Fruit fly (Drosophila melanogaster): ENCODE measurements around the gene CG34382.

The CG34382 gene

dm6 chr3L:9878685-9879084, at the start of gene CG34382:
CG34382 (plus strand) TSS chr3L:9878985.
- TF ChIP-seq CG11294 (GFP tag; IDR thresholded peaks at IDR 0.05), result no peak
- no peak for TF ChIP-seq Smox (GFP tag; optimal IDR thresholded peaks at IDR 0.05)
- no peak for TF ChIP-seq Sox14 (GFP tag; optimal IDR thresholded peaks at IDR 0.05)
- TF ChIP-seq Hr38 (GFP tag; optimal IDR thresholded peaks at IDR 0.05), result no peak

dm6 chr3L:9829154-9829553, 49.6 kb upstream of the CG34382 start:
- TF ChIP-seq CG6854 (GFP tag; optimal IDR thresholded peaks at IDR 0.05), result no peak
- no peak for TF ChIP-seq CG6808 (GFP tag; optimal IDR thresholded peaks at IDR 0.05)
- no peak for TF ChIP-seq CG6792 (GFP tag; optimal IDR thresholded peaks at IDR 0.05)
- TF ChIP-seq CG7368 (GFP tag; optimal IDR thresholded peaks at IDR 0.05), result no peak
- TF ChIP-seq Smox (GFP tag; optimal IDR thresholded peaks at IDR 0.05), result no peak
- TF ChIP-seq Lpt (GFP tag; optimal IDR thresholded peaks at IDR 0.05), result no peak

dm6 chr3L:9829639-9830341, 49.0 kb upstream of the CG34382 start:
- TF ChIP-seq CG8319 (GFP tag; optimal IDR thresholded peaks at IDR 0.05), result no peak
- no peak for TF ChIP-seq net (GFP tag; optimal IDR thresholded peaks at IDR 0.05)
- TF ChIP-seq topi (GFP tag; optimal IDR thresholded peaks at IDR 0.05), result no peak
- TF ChIP-seq salr (GFP tag; optimal IDR thresholded peaks at IDR 0.05), result no peak
- TF ChIP-seq Smox (GFP tag; optimal IDR thresholded peaks at IDR 0.05), result no peak
- TF ChIP-seq CG10631 (GFP tag; optimal IDR thresholded peaks at IDR 0.05), result no peak
- TF ChIP-seq CG32006 (GFP tag; optimal IDR thresholded peaks at IDR 0.05), result no peak
- TF ChIP-seq Blimp-1 (GFP tag; optimal IDR thresholded peaks at IDR 0.05), result no peak
- no peak for TF ChIP-seq CG11294 (GFP tag; IDR thresholded peaks at IDR 0.05)
- no peak for TF ChIP-seq CG6854 (GFP tag; optimal IDR thresholded peaks at IDR 0.05)
- TF ChIP-seq fd59A (GFP tag; optimal IDR thresholded peaks at IDR 0.05), result no peak
- TF ChIP-seq CG8632 (GFP tag; optimal IDR thresholded peaks at IDR 0.05), result no peak
- no peak for TF ChIP-seq CG15336 (GFP tag; IDR thresholded peaks at IDR 0.05)
- TF ChIP-seq Sox15 (GFP tag; optimal IDR thresholded peaks at IDR 0.05), result no peak
- TF ChIP-seq Eip75B (GFP tag; optimal IDR thresholded peaks at IDR 0.05), result no peak
- TF ChIP-seq fd85E (GFP tag; optimal IDR thresholded peaks at IDR 0.05), result no peak
- no peak for TF ChIP-seq CG7368 (GFP tag; optimal IDR thresholded peaks at IDR 0.05)

- TF ChIP-seq vri (GFP tag; optimal IDR thresholded peaks at IDR 0.05) (no peak), dsx (GFP tag; optimal IDR thresholded peaks at IDR 0.05; ENCODE audit: poor library complexity, severe bottlenecking) (no peak), Smox (GFP tag; optimal IDR thresholded peaks at IDR 0.05) (no peak), Ets21C (GFP tag; optimal IDR thresholded peaks at IDR 0.05) (no peak), dac (GFP tag; optimal IDR thresholded peaks at IDR 0.05) (no peak), CG11902 (GFP tag; optimal IDR thresholded peaks at IDR 0.05) (no peak), CG8632 (GFP tag; optimal IDR thresholded peaks at IDR 0.05) (no peak), CG9139 (GFP tag; optimal IDR thresholded peaks at IDR 0.05) (no peak), Sox15 (GFP tag; optimal IDR thresholded peaks at IDR 0.05) (no peak), spab (GFP tag; optimal IDR thresholded peaks at IDR 0.05) (no peak), CG10631 (GFP tag; optimal IDR thresholded peaks at IDR 0.05) (no peak), CG10669 (GFP tag; optimal IDR thresholded peaks at IDR 0.05) (no peak), Gug (GFP tag; IDR thresholded peaks at IDR 0.05) (no peak), fd59A (GFP tag; optimal IDR thresholded peaks at IDR 0.05) (no peak), fkh (GFP tag; optimal IDR thresholded peaks at IDR 0.05) (no peak)
Measured at dm6 chr3L:9832125-9832524, 46.7 kb upstream of the CG34382 start.

- peak; percentile 16 for TF ChIP-seq CG3919 (GFP tag; optimal IDR thresholded peaks at IDR 0.05)
- TF ChIP-seq CG3032 (tag; optimal IDR thresholded peaks at IDR 0.05), result no peak
- 0 out of 2 replicates have a peak, but pooled peaks have one; percentile 8 for TF ChIP-seq CG15336 (GFP tag; IDR thresholded peaks at IDR 0.05)
- peak; percentile 48 for TF ChIP-seq svp (GFP tag)
- peak; percentile 2 for TF ChIP-seq CG31627 (GFP tag; optimal IDR thresholded peaks at IDR 0.05)
Measured at dm6 chr3L:9836524-9837047, 42.2 kb upstream of the CG34382 start, which contains the start of gene I-2. I-2 (minus strand) TSS chr3L:9836805.

Measured in whole organism, prepupa.